Worm (Caenorhabditis elegans): ENCODE measurements around the gene acdh-2.

Gene acdh-2

ce11 chrII:5544145-5544515, 3.2 kb downstream of the acdh-2 start (continued):
- TF ChIP-seq sdz-12 (GFP tag; optimal IDR thresholded peaks at IDR 0.05) (no peak), saeg-2 (GFP tag; IDR thresholded peaks at IDR 0.05) (peak; percentile 47; the same call in 1 of the 2 replicates), nhr-77 (tag; optimal IDR thresholded peaks at IDR 0.05) (peak; percentile 15)

ce11 chrII:5543476-5544144, 3.7 kb downstream of the acdh-2 start:
- TF ChIP-seq daf-8 (GFP tag; IDR thresholded peaks at IDR 0.05) = peak; percentile 84; the same call in 1 of the 2 replicates
- TF ChIP-seq hif-1 (tag; optimal IDR thresholded peaks at IDR 0.05) = peak; percentile 69 to 89
- no peak for TF ChIP-seq daf-12 (tag; optimal IDR thresholded peaks at IDR 0.05)
- TF ChIP-seq mdl-1 (tag; optimal IDR thresholded peaks at IDR 0.05) = peak; percentile 84 to 93
- TF ChIP-seq zfp-2 (tag; optimal IDR thresholded peaks at IDR 0.05) = peak; percentile 79
- peak; percentile 94 for TF ChIP-seq ceh-44 (GFP tag; IDR thresholded peaks at IDR 0.05)
- TF ChIP-seq Y5F2A.4 (GFP tag; optimal IDR thresholded peaks at IDR 0.05) = peak; percentile 86
- TF ChIP-seq egl-27 (tag; optimal IDR thresholded peaks at IDR 0.05) = no peak
- TF ChIP-seq lir-3 (tag; optimal IDR thresholded peaks at IDR 0.05) = peak; percentile 87
- peak; percentile 33 for TF ChIP-seq ceh-28 (tag; optimal IDR thresholded peaks at IDR 0.05)
- TF ChIP-seq nhr-10 (tag; optimal IDR thresholded peaks at IDR 0.05) = peak; percentile 96
- peak; percentile 94 for TF ChIP-seq hlh-30 (tag; optimal IDR thresholded peaks at IDR 0.05; ENCODE audit: insufficient read depth)
- TF ChIP-seq spr-3 (GFP tag; optimal IDR thresholded peaks at IDR 0.05) = peak; percentile 99
- TF ChIP-seq ceh-82 (tag; optimal IDR thresholded peaks at IDR 0.05) = no peak
- TF ChIP-seq D1046.2 (GFP tag; IDR thresholded peaks at IDR 0.05) = peak; percentile 93
- TF ChIP-seq R02D3.7 (tag; optimal IDR thresholded peaks at IDR 0.05) = peak; percentile 44
- TF ChIP-seq F37D6.2 (tag; optimal IDR thresholded peaks at IDR 0.05) = peak; percentile 96
- peak; percentile 46 for TF ChIP-seq nhr-76 (tag; optimal IDR thresholded peaks at IDR 0.05)
- peak; percentile 97 for TF ChIP-seq nhr-25 (tag; optimal IDR thresholded peaks at IDR 0.05; ENCODE audit: borderline replicate concordance, insufficient read depth)
- peak; percentile 98 for TF ChIP-seq rbr-2 (tag; optimal IDR thresholded peaks at IDR 0.05)
- peak; percentile 96 for TF ChIP-seq pha-4 (GFP tag; IDR thresholded peaks at IDR 0.05)
- peak; percentile 88 for TF ChIP-seq pha-4 (tag; optimal IDR thresholded peaks at IDR 0.05)
- peak; percentile 100 for TF ChIP-seq ama-1 (optimal IDR thresholded peaks at IDR 0.05)
- TF ChIP-seq skn-1 (tag; optimal IDR thresholded peaks at IDR 0.05) = peak; percentile 69
- peak; percentile 95 for TF ChIP-seq lin-1 (GFP tag; IDR thresholded peaks at IDR 0.05)
- TF ChIP-seq madf-9 (GFP tag; conservative IDR thresholded peaks at IDR 0.05) = peak; percentile 94
- peak; percentile 100 for TF ChIP-seq aha-1 (tag)
- TF ChIP-seq nhr-102 (tag; optimal IDR thresholded peaks at IDR 0.05) = peak; percentile 97
- peak; percentile 97 for TF ChIP-seq hlh-11 (tag; optimal IDR thresholded peaks at IDR 0.05)
- peak; percentile 71 for TF ChIP-seq set-16 (GFP tag; IDR thresholded peaks at IDR 0.05)
- peak; percentile 89 for TF ChIP-seq ceh-32 (tag; optimal IDR thresholded peaks at IDR 0.05; ENCODE audit: poor library complexity)
- TF ChIP-seq snpc-1.2 (GFP tag; IDR thresholded peaks at IDR 0.05) = peak; percentile 79
- TF ChIP-seq nhr-42 (GFP tag; IDR thresholded peaks at IDR 0.05) = peak; percentile 96
- peak; percentile 65 for TF ChIP-seq lin-15B (tag; optimal IDR thresholded peaks at IDR 0.05)
- TF ChIP-seq zip-2 (tag; optimal IDR thresholded peaks at IDR 0.05) = peak; percentile 92
- peak; percentile 96 for TF ChIP-seq arid-1 (GFP tag; conservative IDR thresholded peaks at IDR 0.05)
- TF ChIP-seq spr-1 (tag; optimal IDR thresholded peaks at IDR 0.05) = peak; percentile 97
- TF ChIP-seq mxl-2 (GFP tag; conservative IDR thresholded peaks at IDR 0.05) = peak; percentile 85; the same call in 1 of the 2 replicates
- peak; percentile 99 for TF ChIP-seq mdt-29 (GFP tag; IDR thresholded peaks at IDR 0.05)
- peak; percentile 42 for TF ChIP-seq ztf-11 (tag; optimal IDR thresholded peaks at IDR 0.05)
- TF ChIP-seq unc-130 (GFP tag; optimal IDR thresholded peaks at IDR 0.05) = peak; percentile 34
- peak; percentile 97 for TF ChIP-seq mes-2 (tag; optimal IDR thresholded peaks at IDR 0.05; ENCODE audit: poor library complexity, severe bottlenecking)
- 0 out of 2 replicates have a peak, but pooled peaks have one; percentile 69 for TF ChIP-seq F44E2.7 (GFP tag; IDR thresholded peaks at IDR 0.05)
- peak; percentile 75 for TF ChIP-seq Y48G9A.11 (GFP tag; IDR thresholded peaks at IDR 0.05)
- TF ChIP-seq ces-1 (GFP tag; optimal IDR thresholded peaks at IDR 0.05) = peak; percentile 93
